Fruit fly (Drosophila melanogaster) whole organism, pupa: Measurements from ENCODE around the gene Dyro.

ENCODE experiments used
- CG10348 ChIP-seq: fragments of 200-800 bp; sonication (Bioruptor generic); IDR thresholded peaks from 2 replicates; pipeline ENCODE4 v1.3.6; 2022; ENCODE audit warnings: missing biosample characterization, missing genetic modification characterization
- CG12605 ChIP-seq: fragments of 200-800 bp; sonication (Bioruptor generic); IDR thresholded peaks from 2 replicates; pipeline ENCODE4 v1.3.6; 2022; ENCODE audit warnings: missing biosample characterization, missing genetic modification characterization
- CG13204 ChIP-seq: fragments of 200-800 bp; sonication (Bioruptor generic); optimal IDR thresholded peaks from 2 replicates; lab custom pipeline; 2018; ENCODE audit warnings: missing biosample characterization, mild to moderate bottlenecking, missing genetic modification characterization, moderate library complexity
- CG14655 ChIP-seq: fragments of 200-800 bp; sonication (Bioruptor generic); optimal IDR thresholded peaks from 3 replicates; lab custom pipeline; 2017; ENCODE audit warnings: mild to moderate bottlenecking, missing biosample characterization, missing genetic modification reagents, missing genetic modification characterization
- CG15710 ChIP-seq: fragments of 200-800 bp; sonication (Bioruptor generic); optimal IDR thresholded peaks from 2 replicates; lab custom pipeline; 2018; ENCODE audit warnings: missing biosample characterization, mild to moderate bottlenecking, missing genetic modification characterization, moderate library complexity
- CG17806 ChIP-seq: fragments of 200-800 bp; sonication (Bioruptor generic); optimal IDR thresholded peaks from 2 replicates; lab custom pipeline; 2018; ENCODE audit warnings: missing biosample characterization, mild to moderate bottlenecking, missing genetic modification characterization, moderate library complexity
- CG32121 ChIP-seq: fragments of 200-800 bp; sonication (Bioruptor generic); IDR thresholded peaks from 2 replicates; pipeline ENCODE4 v1.3.6; 2022; ENCODE audit warnings: missing biosample characterization, missing genetic modification characterization
- CG34367 ChIP-seq: fragments of 200-800 bp; sonication (Bioruptor generic); optimal IDR thresholded peaks from 2 replicates; lab custom pipeline; 2018; ENCODE audit warnings: missing biosample characterization, mild to moderate bottlenecking, missing genetic modification characterization
- CG4496 ChIP-seq: fragments of 200-800 bp; sonication (Bioruptor generic); IDR thresholded peaks from 3 replicates; pipeline ENCODE4 v1.3.6; 2022; ENCODE audit warnings: missing biosample characterization, missing genetic modification characterization
- CG8159 ChIP-seq: fragments of 200-800 bp; sonication (Bioruptor generic); optimal IDR thresholded peaks from 3 replicates; lab custom pipeline; 2018; ENCODE audit warnings: missing biosample characterization, mild to moderate bottlenecking, missing genetic modification characterization, moderate library complexity
- CG8301 ChIP-seq: fragments of 200-800 bp; sonication (Bioruptor generic); optimal IDR thresholded peaks from 2 replicates; lab custom pipeline; 2018; ENCODE audit warnings: missing biosample characterization, mild to moderate bottlenecking, missing genetic modification characterization
- CG9948 ChIP-seq: fragments of 200-800 bp; sonication (Bioruptor generic); optimal IDR thresholded peaks from 2 replicates; lab custom pipeline; 2018; ENCODE audit warnings: missing biosample characterization, mild to moderate bottlenecking, missing genetic modification characterization, moderate library complexity
- D1 ChIP-seq: fragments of 200-800 bp; sonication (Bioruptor generic); optimal IDR thresholded peaks from 2 replicates; lab custom pipeline; 2018; ENCODE audit warnings: missing biosample characterization, mild to moderate bottlenecking, missing genetic modification characterization, moderate library complexity
- EcR ChIP-seq: fragments of 200-800 bp; sonication (Bioruptor generic); optimal IDR thresholded peaks from 3 replicates; lab custom pipeline; 2019; ENCODE audit warnings: missing biosample characterization, missing genetic modification characterization, mild to moderate bottlenecking, moderate library complexity, missing genetic modification reagents
- Ets98B ChIP-seq: fragments of 200-800 bp; sonication (Bioruptor generic); IDR thresholded peaks from 2 replicates; pipeline ENCODE4 v1.3.6; 2022; ENCODE audit warnings: missing biosample characterization, missing genetic modification characterization
- Pif1A ChIP-seq: fragments of 200-800 bp; sonication (Bioruptor generic); optimal IDR thresholded peaks from 3 replicates; lab custom pipeline; 2016; ENCODE audit warnings: missing biosample characterization, missing genetic modification characterization
- Pif1B ChIP-seq: fragments of 200-800 bp; sonication (Bioruptor generic); optimal IDR thresholded peaks from 3 replicates; lab custom pipeline; 2016; ENCODE audit warnings: missing biosample characterization, missing genetic modification characterization
- Snoo ChIP-seq: fragments of 200-800 bp; sonication (Bioruptor generic); optimal IDR thresholded peaks from 3 replicates; lab custom pipeline; 2017; ENCODE audit warnings: missing biosample characterization, mild to moderate bottlenecking, missing genetic modification characterization, inconsistent platforms
- fd96Ca ChIP-seq: fragments of 200-800 bp; sonication (Bioruptor generic); IDR thresholded peaks from 3 replicates; pipeline ENCODE4 v1.3.6; 2022; ENCODE audit warnings: missing biosample characterization, missing genetic modification characterization
- gl ChIP-seq: fragments of 200-800 bp; sonication (Bioruptor generic); optimal IDR thresholded peaks from 2 replicates; lab custom pipeline; 2018; ENCODE audit warnings: missing biosample characterization, mild to moderate bottlenecking, missing genetic modification characterization
- rn ChIP-seq: fragments of 200-800 bp; sonication (Bioruptor generic); IDR thresholded peaks from 2 replicates; pipeline ENCODE4 v1.3.6; 2022; ENCODE audit warnings: missing biosample characterization, missing genetic modification characterization

The Dyro gene

DNA sequence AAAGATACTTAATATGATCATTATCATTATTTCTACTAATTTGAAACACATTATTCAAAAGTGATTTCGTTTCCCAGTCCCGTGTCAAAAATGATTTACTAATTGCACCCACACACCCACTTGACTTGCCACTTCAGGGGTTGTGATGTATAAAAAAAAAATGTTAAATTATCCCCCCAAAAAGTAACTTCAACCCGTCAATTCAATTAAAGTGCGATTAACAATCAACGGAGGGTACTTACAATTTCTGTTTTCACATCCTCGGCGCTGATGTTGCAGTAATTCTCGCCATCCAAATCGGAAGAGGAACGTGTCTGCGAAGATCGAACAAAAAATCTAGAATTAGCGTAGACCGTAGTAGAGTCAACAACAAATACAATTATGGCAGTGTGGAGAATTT lies 4.9 kb downstream of the Dyro start:
- no peak for TF ChIP-seq CG12605 (GFP tag; lab: Robert Waterston, UW)
- TF ChIP-seq CG10348 (GFP tag; lab: Robert Waterston, UW): no peak
- no peak for TF ChIP-seq CG15710 (tag; lab: Kevin White, UChicago)
- no peak for TF ChIP-seq Snoo (tag; lab: Kevin White, UChicago)
- TF ChIP-seq CG4496 (GFP tag; lab: Robert Waterston, UW): no peak
- TF ChIP-seq fd96Ca (GFP tag; lab: Robert Waterston, UW): no peak
- no peak for TF ChIP-seq D1
- no peak for TF ChIP-seq Pif1A (GFP tag; lab: Kevin White, UChicago)
- no peak for TF ChIP-seq CG34367
- TF ChIP-seq CG9948 (tag; lab: Kevin White, UChicago): no peak
- no peak for TF ChIP-seq CG17806 (tag; lab: Kevin White, UChicago)
- no peak for TF ChIP-seq Pif1B (GFP tag; lab: Kevin White, UChicago)
- no peak for TF ChIP-seq CG13204 (GFP tag; lab: Kevin White, UChicago)
- TF ChIP-seq CG32121 (GFP tag; lab: Robert Waterston, UW): no peak

DNA sequence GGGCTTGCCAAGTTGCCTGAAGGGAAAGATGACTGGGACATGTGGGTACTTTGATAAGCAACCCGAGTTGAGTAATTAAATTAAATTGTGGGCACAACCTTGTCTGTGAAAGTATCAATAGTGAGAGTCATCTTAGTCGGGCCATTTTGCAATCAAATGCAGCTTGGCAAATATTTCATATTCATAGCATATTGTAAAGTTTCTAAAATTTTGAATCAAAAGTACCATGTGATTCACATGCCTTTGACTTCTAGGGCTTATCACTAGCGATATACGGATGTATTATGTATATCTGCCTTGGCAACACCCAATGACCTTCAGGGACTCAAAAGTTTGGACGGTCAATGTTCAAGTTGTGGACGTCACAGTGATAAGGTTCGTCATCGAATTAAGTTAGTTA lies 5.5 kb downstream of the Dyro start:
- TF ChIP-seq Snoo (tag; lab: Kevin White, UChicago): no peak
- TF ChIP-seq CG12605 (GFP tag; lab: Robert Waterston, UW): no peak
- no peak for TF ChIP-seq Pif1A (GFP tag; lab: Kevin White, UChicago)
- no peak for TF ChIP-seq fd96Ca (GFP tag; lab: Robert Waterston, UW)
- TF ChIP-seq CG10348 (GFP tag; lab: Robert Waterston, UW): no peak
- no peak for TF ChIP-seq gl (tag; lab: Kevin White, UChicago)
- TF ChIP-seq rn: no peak
- no peak for TF ChIP-seq CG4496 (GFP tag; lab: Robert Waterston, UW)
- no peak for TF ChIP-seq D1

DNA sequence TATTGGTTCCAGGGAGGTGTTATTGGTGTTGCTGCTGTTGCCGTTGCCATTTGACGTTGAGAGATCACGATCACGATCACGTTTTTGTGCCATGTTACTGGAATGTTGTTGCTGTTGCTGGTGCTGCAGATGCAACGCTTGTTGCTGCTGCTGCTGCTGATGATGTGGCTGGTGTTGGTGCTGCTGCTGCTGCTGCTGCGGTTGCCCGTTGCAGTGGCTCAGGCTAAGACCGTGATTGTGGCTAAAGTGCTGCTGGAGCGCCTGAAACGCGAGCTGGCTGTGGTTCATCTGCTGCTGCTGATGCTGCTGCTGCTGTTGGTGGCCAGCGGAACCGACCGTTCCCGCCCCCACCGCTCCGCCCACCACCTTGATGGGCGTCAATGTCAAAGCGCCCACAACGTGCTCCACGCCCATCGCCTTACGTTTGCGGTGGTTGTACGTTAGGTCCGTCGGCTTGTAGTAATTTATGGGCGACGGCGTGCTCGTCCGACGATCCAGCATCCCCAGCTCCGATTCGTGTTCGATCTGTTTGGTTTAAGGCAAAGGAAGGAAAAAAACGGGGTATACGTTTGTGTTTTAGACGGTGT lies 6.5 kb downstream of the Dyro start:
- TF ChIP-seq Ets98B (GFP tag; lab: Robert Waterston, UW) (no peak), CG32121 (GFP tag; lab: Robert Waterston, UW) (peak; percentile 35; the same call in 1 of the 2 replicates), CG8301 (tag; lab: Kevin White, UChicago) (no peak), CG12605 (GFP tag; lab: Robert Waterston, UW) (no peak), CG9948 (tag; lab: Kevin White, UChicago) (no peak), CG13204 (GFP tag; lab: Kevin White, UChicago) (peak; percentile 81), Pif1B (GFP tag; lab: Kevin White, UChicago) (no peak), fd96Ca (GFP tag; lab: Robert Waterston, UW) (no peak), CG4496 (GFP tag; lab: Robert Waterston, UW) (0 out of 3 replicates have a peak, but pooled peaks have one; percentile 22)

DNA sequence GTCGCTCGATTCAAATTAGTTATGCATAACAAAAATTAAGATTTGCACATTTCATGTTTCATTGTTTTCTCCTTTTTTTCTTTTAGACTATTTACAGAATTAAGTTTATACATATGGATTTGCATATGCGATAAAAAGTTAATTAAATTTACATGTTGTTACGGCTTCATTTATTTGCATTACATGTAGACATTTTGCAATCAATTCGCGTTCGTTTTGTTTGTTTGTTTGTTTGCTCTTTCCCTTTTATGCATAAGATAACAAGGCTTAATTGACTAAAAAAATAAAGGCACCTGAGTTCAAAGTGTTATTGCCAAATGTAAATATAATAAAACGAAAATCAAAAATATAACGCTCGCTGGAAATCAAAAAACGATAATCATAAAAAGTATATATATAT lies 7.7 kb downstream of the Dyro start:
- TF ChIP-seq Ets98B (GFP tag; lab: Robert Waterston, UW) (no peak), CG14655 (no peak), rn (no peak), fd96Ca (GFP tag; lab: Robert Waterston, UW) (no peak), D1 (no peak), CG8301 (tag; lab: Kevin White, UChicago) (no peak), gl (tag; lab: Kevin White, UChicago) (no peak), EcR (no peak), CG32121 (GFP tag; lab: Robert Waterston, UW) (no peak), Snoo (tag; lab: Kevin White, UChicago) (no peak), CG9948 (tag; lab: Kevin White, UChicago) (no peak), Pif1B (GFP tag; lab: Kevin White, UChicago) (no peak), CG13204 (GFP tag; lab: Kevin White, UChicago) (no peak), CG4496 (GFP tag; lab: Robert Waterston, UW) (no peak)
- TF ChIP-seq, all 21 proteins: peak for 0

- TF ChIP-seq rn (no peak), CG12605 (GFP tag; lab: Robert Waterston, UW) (no peak), CG10348 (GFP tag; lab: Robert Waterston, UW) (no peak), Pif1B (GFP tag; lab: Kevin White, UChicago) (no peak), fd96Ca (GFP tag; lab: Robert Waterston, UW) (no peak), CG15710 (tag; lab: Kevin White, UChicago) (no peak), CG17806 (tag; lab: Kevin White, UChicago) (no peak), D1 (no peak), CG8159 (tag; lab: Kevin White, UChicago) (no peak), CG14655 (no peak), EcR (no peak), CG13204 (GFP tag; lab: Kevin White, UChicago) (no peak), CG4496 (GFP tag; lab: Robert Waterston, UW) (no peak)
These were observed 9.1 kb downstream of the Dyro start for dm6 chr3L:11286603-11287011.

DNA sequence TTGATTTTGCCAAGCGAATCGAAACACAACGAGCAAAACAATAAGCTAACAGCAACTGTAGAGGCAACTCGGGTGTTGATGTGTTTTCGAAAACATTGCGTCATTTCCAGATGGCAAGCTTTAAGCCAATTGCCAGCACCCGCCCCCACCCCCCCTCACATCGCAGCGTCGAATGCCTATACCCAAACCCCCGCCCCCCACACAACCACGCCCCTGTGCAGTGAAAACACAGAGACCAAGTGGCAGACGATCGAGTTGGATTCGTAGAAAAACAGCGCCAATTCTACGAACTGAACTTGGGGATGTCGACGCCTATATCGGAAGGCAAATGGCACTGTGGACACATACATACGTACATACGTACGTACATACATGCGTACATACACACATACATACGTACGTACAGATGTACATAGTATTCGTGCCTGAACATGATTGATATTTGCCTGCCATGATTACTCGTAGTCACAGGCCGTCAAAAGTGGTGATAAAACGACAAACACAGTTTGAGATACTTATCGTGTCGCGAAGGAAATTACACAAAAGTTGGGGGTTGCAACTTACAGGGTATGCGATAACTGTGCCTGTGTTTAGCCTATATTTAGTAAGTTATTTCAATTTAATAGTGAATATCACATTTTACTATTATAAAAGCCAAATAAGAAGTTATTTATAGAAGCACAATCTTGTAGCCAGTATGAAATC lies 10.0 kb downstream of the Dyro start:
- TF ChIP-seq CG12605 (GFP tag; lab: Robert Waterston, UW) (no peak), CG4496 (GFP tag; lab: Robert Waterston, UW) (0 out of 3 replicates have a peak, but pooled peaks have one; percentile 7), rn (no peak), gl (tag; lab: Kevin White, UChicago) (peak; percentile 9), EcR (peak; percentile 22), CG34367 (no peak), fd96Ca (GFP tag; lab: Robert Waterston, UW) (peak; percentile 65; the same call in 2 of the 3 replicates), Snoo (tag; lab: Kevin White, UChicago) (no peak), Ets98B (GFP tag; lab: Robert Waterston, UW) (peak; percentile 12; the same call in 1 of the 2 replicates), CG14655 (peak; percentile 35)
